Fruit fly (Drosophila melanogaster) whole organism, prepupa: Measurements from ENCODE around the gene fz2.

Experiments
- CG1621 ChIP-seq: fragments of 200-800 bp; sonication (Bioruptor generic); optimal IDR thresholded peaks from 3 replicates; lab custom pipeline; 2018; ENCODE audit warnings: missing biosample characterization, mild to moderate bottlenecking, missing genetic modification characterization
- CG34406 ChIP-seq: fragments of 200-800 bp; sonication (Bioruptor generic); optimal IDR thresholded peaks from 3 replicates; lab custom pipeline; 2016; ENCODE audit warnings: missing biosample characterization, missing genetic modification characterization
- CG6854 ChIP-seq: fragments of 200-800 bp; sonication (Bioruptor generic); optimal IDR thresholded peaks from 2 replicates; lab custom pipeline; 2017; ENCODE audit warnings: missing biosample characterization, mild to moderate bottlenecking, missing genetic modification characterization
- CG8319 ChIP-seq: fragments of 200-800 bp; sonication (Bioruptor generic); optimal IDR thresholded peaks from 3 replicates; lab custom pipeline; 2016; ENCODE audit warnings: missing biosample characterization, missing genetic modification characterization
- CG9139 ChIP-seq: fragments of 200-800 bp; sonication (Bioruptor generic); optimal IDR thresholded peaks from 3 replicates; lab custom pipeline; 2017; ENCODE audit warnings: missing biosample characterization, mild to moderate bottlenecking, missing genetic modification characterization
- salr ChIP-seq, 2 experiments: fragments of 200-800 bp; sonication (Bioruptor generic); optimal IDR thresholded peaks; 3 replicates each; lab custom pipeline; 2016 to 2018; ENCODE audit warnings: missing biosample characterization in 2 of 2, missing genetic modification characterization in 2 of 2, mild to moderate bottlenecking in 1 of 2
- svp ChIP-seq: fragments of 200-800 bp; sonication (Bioruptor generic); peaks from one replicate; lab custom pipeline; 2016; ENCODE audit warnings: missing biosample characterization, missing genetic modification characterization

DNA sequence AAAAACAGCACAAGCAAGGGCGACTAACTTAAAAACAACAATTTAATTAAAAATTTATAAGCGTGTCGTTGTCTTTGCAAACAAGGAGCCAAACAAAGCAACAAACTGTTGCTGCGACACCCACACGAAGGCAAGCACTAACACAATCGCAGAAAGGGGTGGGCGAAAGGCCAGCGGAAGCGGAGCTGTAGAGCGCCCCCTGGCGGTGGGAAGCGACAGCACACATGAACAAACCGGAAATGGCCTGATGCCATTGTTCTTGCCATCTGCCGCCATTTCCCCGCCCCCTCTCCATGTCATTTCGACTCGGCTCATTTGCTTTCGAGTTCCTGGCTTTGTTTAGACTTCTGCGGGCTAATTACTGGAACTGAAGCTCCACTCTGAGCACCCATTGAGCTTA, 102.6 kb downstream of the fz2 start:
- no peak for TF ChIP-seq CG1621 (tag; lab: Kevin White, UChicago)
- TF ChIP-seq salr (GFP tag; optimal IDR thresholded peaks at IDR 0.05; lab: Kevin White, UChicago), result no peak
- no peak for TF ChIP-seq CG8319 (GFP tag; lab: Kevin White, UChicago)
- TF ChIP-seq CG34406 (GFP tag; lab: Kevin White, UChicago), result no peak
- TF ChIP-seq CG6854 (GFP tag; lab: Kevin White, UChicago), result no peak
- no peak for TF ChIP-seq CG9139 (GFP tag; lab: Kevin White, UChicago)
- TF ChIP-seq svp (GFP tag; lab: Kevin White, UChicago), result no peak
